Worm (Caenorhabditis elegans) whole organism, L1 larva: Measurements from ENCODE around the gene F09C8.1.

ENCODE experiments used
- aly-2 ChIP-seq: fragments of 150-350 bp; optimal IDR thresholded peaks from 2 replicates; lab custom pipeline; 2014; ENCODE audit warnings: missing biosample characterization, missing genetic modification characterization
- ama-1 ChIP-seq: fragments of 150-350 bp; optimal IDR thresholded peaks from 2 replicates; lab custom pipeline; 2014
- blmp-1 ChIP-seq: fragments of 150-350 bp; optimal IDR thresholded peaks from 2 replicates; lab custom pipeline; 2014; ENCODE audit warnings: missing biosample characterization, missing genetic modification characterization
- ceh-8 ChIP-seq: fragments of 200-800 bp; sonication (Bioruptor generic); optimal IDR thresholded peaks from 2 replicates; lab custom pipeline; 2018; ENCODE audit warnings: mild to moderate bottlenecking, missing genetic modification characterization, moderate library complexity, missing compliant biosample characterization
- ceh-88 ChIP-seq: fragments of 200-800 bp; sonication (Bioruptor generic); IDR thresholded peaks from 2 replicates; pipeline ENCODE4 v1.3.6; 2022; ENCODE audit warnings: missing genetic modification characterization, missing compliant biosample characterization
- dsc-1 ChIP-seq: sonication (generic microtip); optimal IDR thresholded peaks from 2 replicates; lab custom pipeline; 2016; ENCODE audit warnings: mild to moderate bottlenecking, missing genetic modification characterization, missing compliant biosample characterization
- efl-1 ChIP-seq, 4 experiments: fragments of 150-350 bp; optimal IDR thresholded peaks in 3 of 4; peaks in 1 of 4; 1 replicate in 1 of 4; 2 replicates in 3 of 4; lab custom pipeline; 2014; ENCODE audit warnings: missing biosample characterization in 2 of 4, missing genetic modification characterization in 2 of 4, missing genetic modification reagents in 2 of 4
- egl-13 ChIP-seq: sonication (generic microtip); optimal IDR thresholded peaks from 2 replicates; lab custom pipeline; 2016; ENCODE audit warnings: missing genotype, missing genetic modification reagents, missing genetic modification characterization, missing compliant biosample characterization
- elt-2 ChIP-seq: sonication (generic microtip); optimal IDR thresholded peaks from 2 replicates; lab custom pipeline; 2016; ENCODE audit warnings: missing genetic modification characterization, mild to moderate bottlenecking, inconsistent platforms, missing compliant biosample characterization, missing genetic modification reagents
- elt-3 ChIP-seq, 6 experiments: fragments of 150-350 bp in 1 of 6; sonication (generic microtip); optimal IDR thresholded peaks; 2 replicates each; lab custom pipeline; 2017 to 2018; ENCODE audit warnings: missing biosample characterization in 6 of 6, missing genetic modification characterization in 6 of 6, inconsistent platforms in 1 of 6
- ets-5 ChIP-seq: fragments of 200-800 bp; sonication (Bioruptor generic); IDR thresholded peaks from 2 replicates; pipeline ENCODE4 v1.3.6; 2022; ENCODE audit warnings: missing genetic modification characterization, missing compliant biosample characterization
- fkh-8 ChIP-seq: sonication (generic microtip); optimal IDR thresholded peaks from 2 replicates; lab custom pipeline; 2016; ENCODE audit warnings: mild to moderate bottlenecking, missing genetic modification characterization, missing compliant biosample characterization
- fos-1 ChIP-seq: fragments of 150-350 bp; optimal IDR thresholded peaks from 2 replicates; lab custom pipeline; 2014; ENCODE audit warnings: missing biosample characterization, missing genetic modification characterization
- lin-14 ChIP-seq: fragments of 200-800 bp; sonication (Bioruptor generic); optimal IDR thresholded peaks from 2 replicates; lab custom pipeline; 2018; ENCODE audit warnings: mild to moderate bottlenecking, missing genetic modification characterization, moderate library complexity, missing compliant biosample characterization
- lir-3 ChIP-seq: sonication (generic microtip); optimal IDR thresholded peaks from 2 replicates; lab custom pipeline; 2016; ENCODE audit warnings: mild to moderate bottlenecking, missing genetic modification characterization, moderate library complexity, missing compliant biosample characterization; ENCODE audit not compliant: poor library complexity
- lsy-2 ChIP-seq, 2 experiments: fragments of 150-350 bp; optimal IDR thresholded peaks; 2 replicates each; lab custom pipeline; 2014; ENCODE audit warnings: missing biosample characterization in 2 of 2, missing genetic modification characterization in 2 of 2
- mdl-1 ChIP-seq, 2 experiments: fragments of 150-350 bp; optimal IDR thresholded peaks; 2 replicates each; lab custom pipeline; 2014 to 2017; ENCODE audit warnings: missing biosample characterization in 2 of 2, missing genetic modification characterization in 2 of 2, inconsistent platforms in 1 of 2
- mef-2 ChIP-seq: fragments of 150-350 bp; optimal IDR thresholded peaks from 2 replicates; lab custom pipeline; 2014; ENCODE audit warnings: missing biosample characterization, missing genetic modification characterization
- mep-1 ChIP-seq: fragments of 150-350 bp; optimal IDR thresholded peaks from 2 replicates; lab custom pipeline; 2014; ENCODE audit warnings: missing biosample characterization, missing genetic modification characterization
- nhr-12 ChIP-seq: sonication (generic microtip); optimal IDR thresholded peaks from 2 replicates; lab custom pipeline; 2017; ENCODE audit warnings: missing biosample characterization, missing genetic modification characterization
- nhr-19 ChIP-seq: fragments of 200-800 bp; sonication (Bioruptor generic); conservative IDR thresholded peaks from 2 replicates; pipeline ENCODE4 v1.3.6; 2022; ENCODE audit warnings: missing genetic modification characterization, missing compliant biosample characterization
- nhr-20 ChIP-seq: sonication (generic microtip); optimal IDR thresholded peaks from 2 replicates; lab custom pipeline; 2016; ENCODE audit warnings: mild to moderate bottlenecking, missing genetic modification characterization, missing compliant biosample characterization
- nhr-28 ChIP-seq: fragments of 150-350 bp; optimal IDR thresholded peaks from 2 replicates; lab custom pipeline; 2014; ENCODE audit warnings: missing biosample characterization, missing genetic modification characterization
- nhr-71 ChIP-seq: sonication (generic microtip); optimal IDR thresholded peaks from 2 replicates; lab custom pipeline; 2016; ENCODE audit warnings: mild to moderate bottlenecking, missing genetic modification characterization, moderate library complexity, missing compliant biosample characterization
- nhr-76 ChIP-seq: sonication (generic microtip); optimal IDR thresholded peaks from 2 replicates; lab custom pipeline; 2017; ENCODE audit warnings: missing biosample characterization, missing genetic modification characterization
- nhr-77 ChIP-seq: fragments of 150-350 bp; optimal IDR thresholded peaks from 2 replicates; lab custom pipeline; 2014; ENCODE audit warnings: missing biosample characterization, missing genetic modification characterization
- nhr-85 ChIP-seq: sonication (generic microtip); peaks from one replicate; lab custom pipeline; 2016; ENCODE audit warnings: missing genetic modification characterization, inconsistent platforms, missing compliant biosample characterization
- rnt-1 ChIP-seq: sonication (generic microtip); optimal IDR thresholded peaks from 2 replicates; lab custom pipeline; 2016; ENCODE audit warnings: mild to moderate bottlenecking, missing genetic modification characterization, moderate library complexity, missing compliant biosample characterization
- skn-1 ChIP-seq: fragments of 150-350 bp; optimal IDR thresholded peaks from 2 replicates; lab custom pipeline; 2014; ENCODE audit warnings: missing biosample characterization, missing genetic modification characterization
- snpc-4 ChIP-seq: fragments of 150-350 bp; optimal IDR thresholded peaks from 2 replicates; lab custom pipeline; 2014; ENCODE audit warnings: missing biosample characterization, missing genetic modification characterization
- sptf-1 ChIP-seq: fragments of 150-350 bp; optimal IDR thresholded peaks from 2 replicates; lab custom pipeline; 2014; ENCODE audit warnings: missing biosample characterization, missing genetic modification characterization
- swsn-7 ChIP-seq: sonication (generic microtip); optimal IDR thresholded peaks from 2 replicates; lab custom pipeline; 2016; ENCODE audit warnings: missing genetic modification characterization, missing compliant biosample characterization
- tbx-2 ChIP-seq: sonication (generic microtip); optimal IDR thresholded peaks from 2 replicates; lab custom pipeline; 2016; ENCODE audit warnings: missing genetic modification characterization, missing compliant biosample characterization
- zag-1 ChIP-seq: fragments of 150-350 bp; optimal IDR thresholded peaks from 2 replicates; lab custom pipeline; 2014; ENCODE audit warnings: missing biosample characterization, missing genetic modification characterization

F09C8.1 gene

DNA sequence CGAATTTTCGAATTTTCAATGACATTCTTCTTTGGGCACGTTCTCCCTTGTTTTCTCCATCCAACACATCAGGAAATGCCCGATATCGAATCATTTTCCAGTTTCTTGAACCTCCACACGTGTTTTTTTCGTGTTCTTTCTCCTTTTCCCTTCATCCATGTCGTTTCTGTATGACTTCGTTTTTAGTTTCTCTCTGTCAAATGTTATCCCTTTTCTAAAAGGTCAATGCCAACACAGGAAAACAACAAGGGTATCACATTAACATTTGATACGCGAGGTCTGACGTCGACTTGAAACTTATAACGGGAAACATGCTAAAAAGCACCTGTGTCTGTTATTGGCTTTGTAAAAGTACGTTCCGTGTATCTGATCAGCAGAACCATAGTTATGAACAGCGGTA lies 9.5 kb upstream of the F09C8.1 start:
- TF ChIP-seq nhr-85, result peak; percentile 67
- TF ChIP-seq aly-2, result no peak
- no peak for TF ChIP-seq fos-1 (tag; lab: Kevin White, UChicago)
- no peak for TF ChIP-seq nhr-76 (tag; lab: Kevin White, UChicago)
- no peak for TF ChIP-seq nhr-77 (tag; lab: Kevin White, UChicago)
- TF ChIP-seq swsn-7 (tag; lab: Kevin White, UChicago), result no peak
- no peak for TF ChIP-seq nhr-28 (tag; lab: Kevin White, UChicago)
- peak in 2 of 6 experiments; percentile 26 to 68 for TF ChIP-seq elt-3 (tag; optimal IDR thresholded peaks at IDR 0.05; lab: Kevin White, UChicago)
- peak; percentile 39 for TF ChIP-seq blmp-1
- TF ChIP-seq sptf-1 (tag; lab: Kevin White, UChicago), result no peak
- TF ChIP-seq nhr-12, result no peak
- peak; percentile 6 for TF ChIP-seq lin-14 (GFP tag; lab: Kevin White, UChicago)
- TF ChIP-seq zag-1 (tag; lab: Kevin White, UChicago), result no peak
- TF ChIP-seq, all 84 proteins: peak for 4

DNA sequence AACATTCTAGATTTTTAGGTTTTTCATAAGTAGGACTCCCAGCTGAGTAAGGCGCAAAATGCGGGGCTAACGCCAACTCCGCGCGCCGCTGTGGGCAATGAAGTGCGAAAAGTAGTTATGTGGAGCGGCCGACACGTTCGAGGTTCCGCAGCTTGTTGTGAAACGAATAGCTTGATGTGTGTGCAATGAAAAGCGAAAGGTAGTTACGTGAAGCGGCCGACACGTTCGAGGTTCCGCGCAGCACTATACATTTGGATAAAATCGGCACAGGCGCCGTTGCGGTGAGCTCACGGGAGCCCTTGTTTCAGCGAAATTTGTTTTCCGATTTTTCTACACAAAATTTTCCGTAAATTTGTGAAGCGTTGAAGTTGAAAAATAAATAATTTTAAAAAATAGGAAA lies 3.7 kb upstream of the F09C8.1 start:
- no peak for TF ChIP-seq sptf-1 (tag; lab: Kevin White, UChicago)
- peak; percentile 52 for TF ChIP-seq snpc-4 (tag; lab: Kevin White, UChicago)

DNA sequence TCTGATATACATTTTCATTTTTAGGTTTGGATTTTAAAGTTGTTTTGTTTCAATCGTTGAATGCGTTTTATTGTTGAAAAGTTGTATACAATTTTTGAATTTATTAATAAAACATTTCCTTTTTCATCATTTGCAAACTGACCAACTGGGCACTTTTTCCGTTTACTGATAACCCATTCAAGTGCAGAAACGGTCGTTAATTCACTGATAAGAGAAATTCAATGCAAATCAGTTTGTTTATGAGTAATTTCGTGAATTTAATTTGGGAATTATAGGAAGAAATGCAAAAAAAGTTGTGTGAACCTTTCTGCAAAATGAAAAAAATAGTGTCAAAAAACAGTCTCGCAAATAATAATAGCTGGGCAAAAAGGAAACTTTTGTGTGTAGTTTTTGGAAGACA lies 3.2 kb upstream of the F09C8.1 start:
- TF ChIP-seq ama-1 (no peak), zag-1 (tag; lab: Kevin White, UChicago) (no peak), elt-2 (tag; lab: Kevin White, UChicago) (peak; percentile 80)

ce11 chrX:16160924-16161323 lies 2.4 kb downstream of the F09C8.1 start:
- TF ChIP-seq ceh-8 (no peak), rnt-1 (tag; lab: Kevin White, UChicago) (no peak), lsy-2 (tag; optimal IDR thresholded peaks at IDR 0.05; lab: Kevin White, UChicago) (no peak), dsc-1 (tag; lab: Kevin White, UChicago) (no peak)

ce11 chrX:16159359-16159758 lies 4.0 kb downstream of the F09C8.1 start:
- TF ChIP-seq egl-13 (tag; lab: Kevin White, UChicago) (no peak), rnt-1 (tag; lab: Kevin White, UChicago) (no peak), mdl-1 (tag; optimal IDR thresholded peaks at IDR 0.05; lab: Kevin White, UChicago) (no peak), fkh-8 (tag; lab: Kevin White, UChicago) (no peak), mef-2 (no peak), lin-14 (GFP tag; lab: Kevin White, UChicago) (peak; percentile 24), ets-5 (no peak), dsc-1 (tag; lab: Kevin White, UChicago) (peak; percentile 65), efl-1 (optimal IDR thresholded peaks at IDR 0.05; lab: Kevin White, UChicago) (no peak), efl-1 (GFP tag; optimal IDR thresholded peaks at IDR 0.05 in 1 of 2; lab: Kevin White, UChicago) (peak in 1 of 2 experiments; percentile 62), ceh-88 (GFP tag; lab: Robert Waterston, UW) (no peak), lir-3 (tag; lab: Kevin White, UChicago) (no peak), tbx-2 (no peak), ama-1 (no peak), nhr-71 (tag; lab: Kevin White, UChicago) (peak; percentile 22), nhr-19 (GFP tag; lab: Robert Waterston, UW) (no peak), zag-1 (tag; lab: Kevin White, UChicago) (no peak), nhr-20 (peak; percentile 3), elt-2 (tag; lab: Kevin White, UChicago) (peak; percentile 0), mep-1 (tag; lab: Kevin White, UChicago) (no peak), skn-1 (tag; lab: Kevin White, UChicago) (peak; percentile 92)
- TF ChIP-seq, all 84 proteins: peak for 7
